Fruit fly (Drosophila melanogaster) whole organism, prepupa: Measurements from ENCODE around the gene CG33272.

ENCODE experiments used
- Blimp-1 ChIP-seq: fragments of 200-800 bp; sonication (Bioruptor generic); optimal IDR thresholded peaks from 3 replicates; lab custom pipeline; 2017; ENCODE audit warnings: missing biosample characterization, missing genetic modification characterization, mild to moderate bottlenecking, moderate library complexity, missing genetic modification reagents
- CG10631 ChIP-seq: fragments of 200-800 bp; sonication (Bioruptor generic); optimal IDR thresholded peaks from 2 replicates; lab custom pipeline; 2016; ENCODE audit warnings: missing biosample characterization, missing genetic modification characterization
- CG10669 ChIP-seq: fragments of 200-800 bp; sonication (Bioruptor generic); optimal IDR thresholded peaks from 3 replicates; lab custom pipeline; 2018; ENCODE audit warnings: missing biosample characterization, mild to moderate bottlenecking, missing genetic modification characterization, moderate library complexity
- CG11294 ChIP-seq: fragments of 200-800 bp; sonication (Bioruptor generic); IDR thresholded peaks from 2 replicates; pipeline ENCODE4 v1.3.6; 2022; ENCODE audit warnings: missing biosample characterization, missing genetic modification characterization
- CG15336 ChIP-seq: fragments of 200-800 bp; sonication (Bioruptor generic); IDR thresholded peaks from 2 replicates; pipeline ENCODE4 v1.3.6; 2022; ENCODE audit warnings: missing biosample characterization, missing genetic modification characterization
- CG1621 ChIP-seq: fragments of 200-800 bp; sonication (Bioruptor generic); optimal IDR thresholded peaks from 3 replicates; lab custom pipeline; 2018; ENCODE audit warnings: missing biosample characterization, mild to moderate bottlenecking, missing genetic modification characterization
- CG16779 ChIP-seq: fragments of 200-800 bp; sonication (Bioruptor generic); optimal IDR thresholded peaks from 3 replicates; lab custom pipeline; 2017; ENCODE audit warnings: missing biosample characterization, mild to moderate bottlenecking, missing genetic modification characterization
- CG3032 ChIP-seq: fragments of 200-800 bp; optimal IDR thresholded peaks from 2 replicates; lab custom pipeline; 2019; ENCODE audit warnings: missing biosample characterization, mild to moderate bottlenecking, missing genetic modification characterization, moderate library complexity
- CG31627 ChIP-seq: fragments of 200-800 bp; sonication (Bioruptor generic); optimal IDR thresholded peaks from 3 replicates; lab custom pipeline; 2016; ENCODE audit warnings: missing biosample characterization, missing genetic modification characterization
- CG32006 ChIP-seq: fragments of 200-800 bp; sonication (Bioruptor generic); optimal IDR thresholded peaks from 3 replicates; lab custom pipeline; 2017; ENCODE audit warnings: missing biosample characterization, mild to moderate bottlenecking, missing genetic modification characterization
- CG34406 ChIP-seq: fragments of 200-800 bp; sonication (Bioruptor generic); optimal IDR thresholded peaks from 3 replicates; lab custom pipeline; 2016; ENCODE audit warnings: missing biosample characterization, missing genetic modification characterization
- CG3919 ChIP-seq: fragments of 200-800 bp; sonication (Bioruptor generic); optimal IDR thresholded peaks from 3 replicates; lab custom pipeline; 2016; ENCODE audit warnings: missing biosample characterization, missing genetic modification characterization
- CG6163 ChIP-seq: fragments of 200-800 bp; sonication (Bioruptor generic); IDR thresholded peaks from 3 replicates; pipeline ENCODE4 v1.3.6; 2022; ENCODE audit warnings: missing biosample characterization, missing genetic modification characterization
- CG6276 ChIP-seq: fragments of 200-800 bp; sonication (Bioruptor generic); optimal IDR thresholded peaks from 2 replicates; lab custom pipeline; 2017; ENCODE audit warnings: missing biosample characterization, mild to moderate bottlenecking, missing genetic modification characterization
- CG6792 ChIP-seq: fragments of 200-800 bp; sonication (Bioruptor generic); optimal IDR thresholded peaks from 3 replicates; lab custom pipeline; 2016; ENCODE audit warnings: missing biosample characterization, missing genetic modification characterization
- CG7368 ChIP-seq: fragments of 200-800 bp; sonication (Bioruptor generic); optimal IDR thresholded peaks from 3 replicates; lab custom pipeline; 2016; ENCODE audit warnings: missing biosample characterization, missing genetic modification characterization
- CG8119 ChIP-seq: fragments of 200-800 bp; sonication (Bioruptor generic); IDR thresholded peaks from 3 replicates; pipeline ENCODE4 v1.3.6; 2022; ENCODE audit warnings: missing biosample characterization, missing genetic modification characterization
- CG8632 ChIP-seq: fragments of 200-800 bp; sonication (Bioruptor generic); optimal IDR thresholded peaks from 3 replicates; lab custom pipeline; 2016; ENCODE audit warnings: missing biosample characterization, missing genetic modification characterization
- Eip78C ChIP-seq: fragments of 200-800 bp; sonication (Bioruptor generic); peaks from one replicate; lab custom pipeline; 2016; ENCODE audit warnings: missing biosample characterization, missing genetic modification characterization
- Ets21C ChIP-seq: fragments of 200-800 bp; sonication (Bioruptor generic); optimal IDR thresholded peaks from 3 replicates; lab custom pipeline; 2016; ENCODE audit warnings: missing biosample characterization, missing genetic modification characterization
- Ets96B ChIP-seq: fragments of 200-800 bp; optimal IDR thresholded peaks from 2 replicates; lab custom pipeline; 2019; ENCODE audit warnings: missing biosample characterization, mild to moderate bottlenecking, missing genetic modification characterization, moderate library complexity
- Gug ChIP-seq: fragments of 200-800 bp; sonication (Bioruptor generic); IDR thresholded peaks from 2 replicates; pipeline ENCODE4 v1.3.6; 2022; ENCODE audit warnings: missing biosample characterization, missing genetic modification characterization
- Hr38 ChIP-seq: sonication (Bioruptor generic); optimal IDR thresholded peaks from 2 replicates; lab custom pipeline; 2016; ENCODE audit warnings: missing biosample characterization, missing genetic modification characterization
- Hr39 ChIP-seq: fragments of 200-800 bp; sonication (Bioruptor generic); optimal IDR thresholded peaks from 2 replicates; lab custom pipeline; 2016; ENCODE audit warnings: missing biosample characterization, missing genetic modification characterization
- Hr4 ChIP-seq: fragments of 200-800 bp; sonication (Bioruptor generic); optimal IDR thresholded peaks from 3 replicates; lab custom pipeline; 2016; ENCODE audit warnings: missing biosample characterization, missing genetic modification characterization
- Met ChIP-seq: fragments of 200-800 bp; sonication (Bioruptor generic); optimal IDR thresholded peaks from 3 replicates; lab custom pipeline; 2016; ENCODE audit warnings: missing biosample characterization, missing genetic modification characterization
- OdsH ChIP-seq: fragments of 200-800 bp; sonication (Bioruptor generic); optimal IDR thresholded peaks from 3 replicates; lab custom pipeline; 2016; ENCODE audit warnings: missing biosample characterization, missing genetic modification characterization
- Smox ChIP-seq: fragments of 200-800 bp; sonication (Bioruptor generic); optimal IDR thresholded peaks from 3 replicates; lab custom pipeline; 2016; ENCODE audit warnings: missing biosample characterization, missing genetic modification characterization
- Sox102F ChIP-seq: fragments of 200-800 bp; sonication (Bioruptor generic); optimal IDR thresholded peaks from 2 replicates; lab custom pipeline; 2016; ENCODE audit warnings: missing biosample characterization, mild to moderate bottlenecking, missing genetic modification characterization
- Sox14 ChIP-seq: fragments of 200-800 bp; sonication (Bioruptor generic); optimal IDR thresholded peaks from 3 replicates; lab custom pipeline; 2016; ENCODE audit warnings: missing biosample characterization, missing genetic modification characterization
- Sox15 ChIP-seq: fragments of 200-800 bp; sonication (Bioruptor generic); optimal IDR thresholded peaks from 3 replicates; lab custom pipeline; 2016; ENCODE audit warnings: missing biosample characterization, missing genetic modification characterization
- achi ChIP-seq: fragments of 200-800 bp; sonication (Bioruptor generic); optimal IDR thresholded peaks from 3 replicates; lab custom pipeline; 2016; ENCODE audit warnings: missing biosample characterization, missing genetic modification characterization
- acj6 ChIP-seq: fragments of 200-800 bp; sonication (Bioruptor generic); optimal IDR thresholded peaks from 3 replicates; lab custom pipeline; 2016; ENCODE audit warnings: missing biosample characterization, missing genetic modification characterization
- cyc ChIP-seq: fragments of 200-800 bp; sonication (Bioruptor generic); optimal IDR thresholded peaks from 3 replicates; lab custom pipeline; 2016; ENCODE audit warnings: missing biosample characterization, missing genetic modification characterization
- dac ChIP-seq: fragments of 200-800 bp; sonication (Bioruptor generic); optimal IDR thresholded peaks from 2 replicates; lab custom pipeline; 2017; ENCODE audit warnings: missing biosample characterization, mild to moderate bottlenecking, missing genetic modification characterization
- dsx ChIP-seq: fragments of 200-800 bp; optimal IDR thresholded peaks from 3 replicates; lab custom pipeline; 2019; ENCODE audit warnings: missing biosample characterization, mild to moderate bottlenecking, missing genetic modification characterization, moderate library complexity; ENCODE audit not compliant: poor library complexity, severe bottlenecking
- eg ChIP-seq: fragments of 200-800 bp; sonication (Bioruptor generic); IDR thresholded peaks from 3 replicates; pipeline ENCODE4 v1.3.6; 2022; ENCODE audit warnings: missing biosample characterization, missing genetic modification characterization
- esn ChIP-seq: fragments of 200-800 bp; sonication (Bioruptor generic); optimal IDR thresholded peaks from 2 replicates; lab custom pipeline; 2016; ENCODE audit warnings: missing biosample characterization, mild to moderate bottlenecking, missing genetic modification characterization, moderate library complexity
- fd59A ChIP-seq: fragments of 200-800 bp; sonication (Bioruptor generic); optimal IDR thresholded peaks from 2 replicates; lab custom pipeline; 2017; ENCODE audit warnings: missing biosample characterization, mild to moderate bottlenecking, missing genetic modification characterization, missing genetic modification reagents
- lz ChIP-seq: fragments of 200-800 bp; sonication (Bioruptor generic); optimal IDR thresholded peaks from 3 replicates; lab custom pipeline; 2016; ENCODE audit warnings: missing biosample characterization, missing genetic modification characterization
- pdm3 ChIP-seq: fragments of 200-800 bp; sonication (Bioruptor generic); optimal IDR thresholded peaks from 3 replicates; lab custom pipeline; 2016; ENCODE audit warnings: missing biosample characterization, missing genetic modification characterization
- salr ChIP-seq, 2 experiments: fragments of 200-800 bp; sonication (Bioruptor generic); optimal IDR thresholded peaks; 3 replicates each; lab custom pipeline; 2016 to 2018; ENCODE audit warnings: missing biosample characterization in 2 of 2, missing genetic modification characterization in 2 of 2, mild to moderate bottlenecking in 1 of 2
- ss ChIP-seq, 2 experiments: fragments of 200-800 bp; sonication (Bioruptor generic); optimal IDR thresholded peaks; 2 replicates in 1 of 2; 3 replicates in 1 of 2; lab custom pipeline; 2017 to 2018; ENCODE audit warnings: mild to moderate bottlenecking in 2 of 2, missing biosample characterization in 2 of 2, missing genetic modification characterization in 2 of 2, moderate library complexity in 1 of 2
- svp ChIP-seq: fragments of 200-800 bp; sonication (Bioruptor generic); peaks from one replicate; lab custom pipeline; 2016; ENCODE audit warnings: missing biosample characterization, missing genetic modification characterization
- topi ChIP-seq: fragments of 200-800 bp; sonication (Bioruptor generic); optimal IDR thresholded peaks from 3 replicates; lab custom pipeline; 2016; ENCODE audit warnings: missing biosample characterization, missing genetic modification characterization
- vri ChIP-seq: fragments of 200-800 bp; sonication (Bioruptor generic); optimal IDR thresholded peaks from 3 replicates; lab custom pipeline; 2016; ENCODE audit warnings: missing biosample characterization, mild to moderate bottlenecking, missing genetic modification characterization

CG33272 gene

dm6 chr3L:11536767-11537419 lies 26.5 kb upstream of the CG33272 start (continued):
- peak; percentile 52; the same call in 1 of the 2 replicates for TF ChIP-seq CG11294
- TF ChIP-seq Ets96B (tag; lab: Kevin White, UChicago) = no peak
- TF ChIP-seq CG32006 (GFP tag; lab: Kevin White, UChicago) = peak; percentile 78
- TF ChIP-seq CG31627 (GFP tag; lab: Kevin White, UChicago) = no peak
- TF ChIP-seq CG16779 (tag; lab: Kevin White, UChicago) = no peak
- no peak for TF ChIP-seq Hr38 (GFP tag; lab: Kevin White, UChicago)
- TF ChIP-seq CG1621 (tag; lab: Kevin White, UChicago) = no peak
- TF ChIP-seq esn = no peak
- TF ChIP-seq CG6276 = peak; percentile 59
- TF ChIP-seq fd59A = no peak
- no peak for TF ChIP-seq CG8632 (GFP tag; lab: Kevin White, UChicago)
- TF ChIP-seq ss (GFP tag; optimal IDR thresholded peaks at IDR 0.05; lab: Kevin White, UChicago) = no peak
- no peak for TF ChIP-seq vri (GFP tag; lab: Kevin White, UChicago)
- TF ChIP-seq cyc (GFP tag; lab: Kevin White, UChicago) = no peak
- TF ChIP-seq Gug (GFP tag; lab: Robert Waterston, UW) = no peak

dm6 chr3L:11536132-11536531 lies 25.7 kb upstream of the CG33272 start:
- TF ChIP-seq CG16779 (tag; lab: Kevin White, UChicago) (no peak), CG10631 (GFP tag; lab: Kevin White, UChicago) (peak; percentile 3), CG6276 (no peak), salr (GFP tag; optimal IDR thresholded peaks at IDR 0.05; lab: Kevin White, UChicago) (no peak), Ets21C (GFP tag; lab: Kevin White, UChicago) (peak; percentile 4), CG3919 (GFP tag; lab: Kevin White, UChicago) (peak; percentile 44), vri (GFP tag; lab: Kevin White, UChicago) (no peak), CG31627 (GFP tag; lab: Kevin White, UChicago) (peak; percentile 37), pdm3 (GFP tag; lab: Kevin White, UChicago) (peak; percentile 32), achi (GFP tag; lab: Kevin White, UChicago) (peak; percentile 3), eg (GFP tag; lab: Robert Waterston, UW) (peak; percentile 67), CG34406 (peak; percentile 1), Hr38 (GFP tag; lab: Kevin White, UChicago) (no peak), CG8632 (GFP tag; lab: Kevin White, UChicago) (no peak), Blimp-1 (no peak), Smox (peak; percentile 23), cyc (GFP tag; lab: Kevin White, UChicago) (peak; percentile 63), CG6163 (peak; percentile 79), CG8119 (peak; percentile 66), OdsH (GFP tag; lab: Kevin White, UChicago) (peak; percentile 33), CG10669 (no peak), lz (GFP tag; lab: Kevin White, UChicago) (no peak), dac (GFP tag; lab: Kevin White, UChicago) (no peak), CG32006 (GFP tag; lab: Kevin White, UChicago) (peak; percentile 22), acj6 (GFP tag; lab: Kevin White, UChicago) (peak; percentile 46), Met (peak; percentile 18), esn (peak; percentile 37), CG6792 (GFP tag; lab: Kevin White, UChicago) (peak; percentile 25), Sox15 (GFP tag; lab: Kevin White, UChicago) (no peak), topi (GFP tag; lab: Kevin White, UChicago) (peak; percentile 50), CG3032 (tag; lab: Kevin White, UChicago) (no peak), CG7368 (GFP tag; lab: Kevin White, UChicago) (peak; percentile 12), Hr4 (GFP tag; lab: Kevin White, UChicago) (peak; percentile 10), Sox14 (GFP tag; lab: Kevin White, UChicago) (peak; percentile 52), Eip78C (GFP tag; lab: Kevin White, UChicago) (peak; percentile 70), CG15336 (GFP tag; lab: Robert Waterston, UW) (peak; percentile 71), dsx (no peak), Hr39 (GFP tag; lab: Kevin White, UChicago) (peak; percentile 34), svp (GFP tag; lab: Kevin White, UChicago) (peak; percentile 52), Sox102F (GFP tag; lab: Kevin White, UChicago) (peak; percentile 31)
- TF ChIP-seq, all 60 proteins: peak for 27
